Worm (Caenorhabditis elegans) whole organism, early embryonic: ENCODE data around the gene srh-142.

Source experiments
- aly-1 ChIP-seq: sonication (generic microtip); optimal IDR thresholded peaks from 2 replicates; lab custom pipeline; 2016; ENCODE audit warnings: missing genetic modification characterization, missing compliant biosample characterization
- ama-1 ChIP-seq: fragments of 150-350 bp; optimal IDR thresholded peaks from 2 replicates; lab custom pipeline; 2014
- ceh-13 ChIP-seq: fragments of 200-800 bp; sonication (Bioruptor generic); optimal IDR thresholded peaks from 2 replicates; lab custom pipeline; 2018; ENCODE audit warnings: mild to moderate bottlenecking, missing genetic modification characterization, missing compliant biosample characterization
- flt-1 ChIP-seq: fragments of 200-800 bp; sonication (Bioruptor generic); IDR thresholded peaks from 2 replicates; pipeline ENCODE4 v1.3.6; 2022; ENCODE audit warnings: missing genetic modification characterization, missing compliant biosample characterization
- hmg-4 ChIP-seq: fragments of 200-800 bp; sonication (Bioruptor generic); optimal IDR thresholded peaks from 2 replicates; lab custom pipeline; 2018; ENCODE audit warnings: mild to moderate bottlenecking, missing genetic modification characterization, missing compliant biosample characterization
- hnd-1 ChIP-seq: sonication (generic microtip); optimal IDR thresholded peaks from 2 replicates; lab custom pipeline; 2016; ENCODE audit warnings: missing genetic modification characterization, missing compliant biosample characterization
- tbx-37 ChIP-seq: fragments of 200-800 bp; sonication (Bioruptor generic); conservative IDR thresholded peaks from 2 replicates; pipeline ENCODE4 v1.3.6; 2022; ENCODE audit warnings: missing genetic modification reagents, missing genetic modification characterization, missing compliant biosample characterization

DNA sequence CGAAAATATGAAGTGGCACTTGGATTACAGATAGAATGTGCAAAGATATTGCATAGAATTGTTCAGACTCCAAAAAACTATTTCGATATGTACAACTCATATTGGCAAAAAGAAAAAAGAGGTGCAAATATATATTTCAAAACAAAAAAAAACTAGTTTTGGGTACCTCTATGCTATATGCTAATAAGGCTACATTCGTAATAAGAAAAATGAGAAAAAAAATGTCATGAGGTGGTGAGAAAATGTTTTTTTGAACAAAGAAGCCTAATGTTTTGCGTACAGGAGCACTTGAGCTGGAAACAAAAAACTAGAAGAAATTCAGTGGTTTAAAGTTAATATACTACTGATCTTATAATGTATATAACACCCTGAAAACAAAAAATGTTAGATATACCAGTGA lies at the start of gene srh-142:
- TF ChIP-seq ceh-13 (GFP tag; lab: Kevin White, UChicago) = no peak
- no peak for TF ChIP-seq aly-1
- no peak for TF ChIP-seq ama-1 (lab: Kevin White, UChicago)
- TF ChIP-seq tbx-37 (GFP tag; lab: Robert Waterston, UW) = no peak
- no peak for TF ChIP-seq hnd-1 (tag; lab: Kevin White, UChicago)
- no peak for TF ChIP-seq hmg-4 (GFP tag; lab: Kevin White, UChicago)
- no peak for TF ChIP-seq flt-1 (GFP tag; lab: Robert Waterston, UW)
